Fruit fly (Drosophila melanogaster) whole organism, pupa: Measurements from ENCODE around the gene CG8142.

Experiments
- CG10348 ChIP-seq: fragments of 200-800 bp; sonication (Bioruptor generic); IDR thresholded peaks from 2 replicates; pipeline ENCODE4 v1.3.6; 2022; ENCODE audit warnings: missing biosample characterization, missing genetic modification characterization
- CG12605 ChIP-seq: fragments of 200-800 bp; sonication (Bioruptor generic); IDR thresholded peaks from 2 replicates; pipeline ENCODE4 v1.3.6; 2022; ENCODE audit warnings: missing biosample characterization, missing genetic modification characterization
- CG13204 ChIP-seq: fragments of 200-800 bp; sonication (Bioruptor generic); optimal IDR thresholded peaks from 2 replicates; lab custom pipeline; 2018; ENCODE audit warnings: missing biosample characterization, mild to moderate bottlenecking, missing genetic modification characterization, moderate library complexity
- CG14655 ChIP-seq: fragments of 200-800 bp; sonication (Bioruptor generic); optimal IDR thresholded peaks from 3 replicates; lab custom pipeline; 2017; ENCODE audit warnings: mild to moderate bottlenecking, missing biosample characterization, missing genetic modification reagents, missing genetic modification characterization
- CG15710 ChIP-seq: fragments of 200-800 bp; sonication (Bioruptor generic); optimal IDR thresholded peaks from 2 replicates; lab custom pipeline; 2018; ENCODE audit warnings: missing biosample characterization, mild to moderate bottlenecking, missing genetic modification characterization, moderate library complexity
- CG17806 ChIP-seq: fragments of 200-800 bp; sonication (Bioruptor generic); optimal IDR thresholded peaks from 2 replicates; lab custom pipeline; 2018; ENCODE audit warnings: missing biosample characterization, mild to moderate bottlenecking, missing genetic modification characterization, moderate library complexity
- CG32121 ChIP-seq: fragments of 200-800 bp; sonication (Bioruptor generic); IDR thresholded peaks from 2 replicates; pipeline ENCODE4 v1.3.6; 2022; ENCODE audit warnings: missing biosample characterization, missing genetic modification characterization
- CG34367 ChIP-seq: fragments of 200-800 bp; sonication (Bioruptor generic); optimal IDR thresholded peaks from 2 replicates; lab custom pipeline; 2018; ENCODE audit warnings: missing biosample characterization, mild to moderate bottlenecking, missing genetic modification characterization
- CG4496 ChIP-seq: fragments of 200-800 bp; sonication (Bioruptor generic); IDR thresholded peaks from 3 replicates; pipeline ENCODE4 v1.3.6; 2022; ENCODE audit warnings: missing biosample characterization, missing genetic modification characterization
- CG8159 ChIP-seq: fragments of 200-800 bp; sonication (Bioruptor generic); optimal IDR thresholded peaks from 3 replicates; lab custom pipeline; 2018; ENCODE audit warnings: missing biosample characterization, mild to moderate bottlenecking, missing genetic modification characterization, moderate library complexity
- CG8301 ChIP-seq: fragments of 200-800 bp; sonication (Bioruptor generic); optimal IDR thresholded peaks from 2 replicates; lab custom pipeline; 2018; ENCODE audit warnings: missing biosample characterization, mild to moderate bottlenecking, missing genetic modification characterization
- CG9948 ChIP-seq: fragments of 200-800 bp; sonication (Bioruptor generic); optimal IDR thresholded peaks from 2 replicates; lab custom pipeline; 2018; ENCODE audit warnings: missing biosample characterization, mild to moderate bottlenecking, missing genetic modification characterization, moderate library complexity
- D1 ChIP-seq: fragments of 200-800 bp; sonication (Bioruptor generic); optimal IDR thresholded peaks from 2 replicates; lab custom pipeline; 2018; ENCODE audit warnings: missing biosample characterization, mild to moderate bottlenecking, missing genetic modification characterization, moderate library complexity
- EcR ChIP-seq: fragments of 200-800 bp; sonication (Bioruptor generic); optimal IDR thresholded peaks from 3 replicates; lab custom pipeline; 2019; ENCODE audit warnings: missing biosample characterization, missing genetic modification characterization, mild to moderate bottlenecking, moderate library complexity, missing genetic modification reagents
- Ets98B ChIP-seq: fragments of 200-800 bp; sonication (Bioruptor generic); IDR thresholded peaks from 2 replicates; pipeline ENCODE4 v1.3.6; 2022; ENCODE audit warnings: missing biosample characterization, missing genetic modification characterization
- Pif1A ChIP-seq: fragments of 200-800 bp; sonication (Bioruptor generic); optimal IDR thresholded peaks from 3 replicates; lab custom pipeline; 2016; ENCODE audit warnings: missing biosample characterization, missing genetic modification characterization
- Pif1B ChIP-seq: fragments of 200-800 bp; sonication (Bioruptor generic); optimal IDR thresholded peaks from 3 replicates; lab custom pipeline; 2016; ENCODE audit warnings: missing biosample characterization, missing genetic modification characterization
- Snoo ChIP-seq: fragments of 200-800 bp; sonication (Bioruptor generic); optimal IDR thresholded peaks from 3 replicates; lab custom pipeline; 2017; ENCODE audit warnings: missing biosample characterization, mild to moderate bottlenecking, missing genetic modification characterization, inconsistent platforms
- fd96Ca ChIP-seq: fragments of 200-800 bp; sonication (Bioruptor generic); IDR thresholded peaks from 3 replicates; pipeline ENCODE4 v1.3.6; 2022; ENCODE audit warnings: missing biosample characterization, missing genetic modification characterization
- gl ChIP-seq: fragments of 200-800 bp; sonication (Bioruptor generic); optimal IDR thresholded peaks from 2 replicates; lab custom pipeline; 2018; ENCODE audit warnings: missing biosample characterization, mild to moderate bottlenecking, missing genetic modification characterization
- rn ChIP-seq: fragments of 200-800 bp; sonication (Bioruptor generic); IDR thresholded peaks from 2 replicates; pipeline ENCODE4 v1.3.6; 2022; ENCODE audit warnings: missing biosample characterization, missing genetic modification characterization

CG8142 gene

dm6 chrX:17879211-17879897, 34.9 kb upstream of the CG8142 start:
- TF ChIP-seq CG34367 (tag; lab: Kevin White, UChicago) (peak; percentile 19), Ets98B (no peak; the same call in 1 of the 2 replicates), CG8159 (tag; lab: Kevin White, UChicago) (peak; percentile 72), CG14655 (peak; percentile 70), CG4496 (no peak; the same call in 2 of the 3 replicates), CG13204 (GFP tag; lab: Kevin White, UChicago) (peak; percentile 57), CG17806 (peak; percentile 53), gl (tag; lab: Kevin White, UChicago) (peak; percentile 39), CG15710 (tag; lab: Kevin White, UChicago) (peak; percentile 61), EcR (GFP tag; lab: Kevin White, UChicago) (peak; percentile 14), Pif1A (peak; percentile 8), CG10348 (GFP tag; lab: Robert Waterston, UW) (no peak), CG9948 (tag; lab: Kevin White, UChicago) (peak; percentile 49), fd96Ca (GFP tag; lab: Robert Waterston, UW) (no peak), Snoo (tag; lab: Kevin White, UChicago) (peak; percentile 49), CG12605 (GFP tag; lab: Robert Waterston, UW) (no peak), Pif1B (GFP tag; lab: Kevin White, UChicago) (peak; percentile 69), D1 (tag; lab: Kevin White, UChicago) (peak; percentile 35), CG32121 (no peak), CG8301 (tag; lab: Kevin White, UChicago) (peak; percentile 38), rn (GFP tag; lab: Robert Waterston, UW) (no peak)

- TF ChIP-seq Ets98B (peak; percentile 73), CG4496 (peak; percentile 80), CG14655 (no peak), Pif1A (peak; percentile 5), CG17806 (no peak), CG12605 (GFP tag; lab: Robert Waterston, UW) (peak; percentile 83), CG13204 (GFP tag; lab: Kevin White, UChicago) (peak; percentile 50), CG8301 (tag; lab: Kevin White, UChicago) (no peak), CG8159 (tag; lab: Kevin White, UChicago) (no peak), CG9948 (tag; lab: Kevin White, UChicago) (no peak), rn (GFP tag; lab: Robert Waterston, UW) (0 out of 2 replicates have a peak, but pooled peaks have one; percentile 8), CG10348 (GFP tag; lab: Robert Waterston, UW) (no peak), CG15710 (tag; lab: Kevin White, UChicago) (no peak), Snoo (tag; lab: Kevin White, UChicago) (peak; percentile 17), CG34367 (tag; lab: Kevin White, UChicago) (peak; percentile 31), gl (tag; lab: Kevin White, UChicago) (peak; percentile 59), CG32121 (peak; percentile 40; the same call in 1 of the 2 replicates), fd96Ca (GFP tag; lab: Robert Waterston, UW) (peak; percentile 38; the same call in 1 of the 3 replicates), EcR (GFP tag; lab: Kevin White, UChicago) (peak; percentile 98), Pif1B (GFP tag; lab: Kevin White, UChicago) (no peak), D1 (tag; lab: Kevin White, UChicago) (no peak)
Measured at dm6 chrX:17878632-17879033, 34.1 kb upstream of the CG8142 start.

- TF ChIP-seq Snoo (tag; lab: Kevin White, UChicago), result no peak
- TF ChIP-seq CG4496, result 0 out of 3 replicates have a peak, but pooled peaks have one; percentile 26
Measured at dm6 chrX:17877974-17878373, 33.5 kb upstream of the CG8142 start.

dm6 chrX:17876518-17876917, 32.0 kb upstream of the CG8142 start:
- TF ChIP-seq D1 (tag; lab: Kevin White, UChicago) (no peak), CG13204 (GFP tag; lab: Kevin White, UChicago) (no peak), EcR (GFP tag; lab: Kevin White, UChicago) (no peak), Snoo (tag; lab: Kevin White, UChicago) (no peak), CG4496 (no peak), CG14655 (no peak)

dm6 chrX:17875695-17876094, 31.2 kb upstream of the CG8142 start:
- no peak for TF ChIP-seq Pif1A
- TF ChIP-seq Pif1B (GFP tag; lab: Kevin White, UChicago), result no peak
- TF ChIP-seq CG17806, result no peak
- no peak for TF ChIP-seq CG34367 (tag; lab: Kevin White, UChicago)
- no peak for TF ChIP-seq CG32121
- TF ChIP-seq gl (tag; lab: Kevin White, UChicago), result no peak
- TF ChIP-seq D1 (tag; lab: Kevin White, UChicago), result no peak
- TF ChIP-seq CG9948 (tag; lab: Kevin White, UChicago), result no peak
- no peak for TF ChIP-seq EcR (GFP tag; lab: Kevin White, UChicago)
- TF ChIP-seq CG14655, result no peak
- TF ChIP-seq CG15710 (tag; lab: Kevin White, UChicago), result no peak

dm6 chrX:17875014-17875589, 30.6 kb upstream of the CG8142 start:
- TF ChIP-seq CG34367 (tag; lab: Kevin White, UChicago) (no peak), Snoo (tag; lab: Kevin White, UChicago) (peak; percentile 32), CG8301 (tag; lab: Kevin White, UChicago) (peak; percentile 7), CG10348 (GFP tag; lab: Robert Waterston, UW) (no peak), CG8159 (tag; lab: Kevin White, UChicago) (peak; percentile 1), EcR (GFP tag; lab: Kevin White, UChicago) (peak; percentile 42), CG15710 (tag; lab: Kevin White, UChicago) (peak; percentile 7), fd96Ca (GFP tag; lab: Robert Waterston, UW) (0 out of 3 replicates have a peak, but pooled peaks have one; percentile 18), D1 (tag; lab: Kevin White, UChicago) (no peak), CG12605 (GFP tag; lab: Robert Waterston, UW) (peak; percentile 70), CG14655 (peak; percentile 55), gl (tag; lab: Kevin White, UChicago) (peak; percentile 62), Pif1A (peak; percentile 30), CG4496 (peak; percentile 63; the same call in 1 of the 3 replicates)
